Worm (Caenorhabditis elegans) whole organism, late embryonic: ENCODE results near the gene metl-5.

Experiments used
- C08G9.2 ChIP-seq: sonication (generic microtip); optimal IDR thresholded peaks from 2 replicates; lab custom pipeline; 2016; ENCODE audit warnings: mild to moderate bottlenecking, missing genetic modification characterization, moderate library complexity, missing compliant biosample characterization
- ama-1 ChIP-seq: fragments of 150-350 bp; optimal IDR thresholded peaks from 2 replicates; lab custom pipeline; 2014
- ceh-22 ChIP-seq: sonication (generic microtip); optimal IDR thresholded peaks from 2 replicates; lab custom pipeline; 2017; ENCODE audit warnings: missing biosample characterization, missing genetic modification characterization
- ceh-9 ChIP-seq: sonication (generic microtip); optimal IDR thresholded peaks from 2 replicates; lab custom pipeline; 2016; ENCODE audit warnings: mild to moderate bottlenecking, missing genetic modification characterization, inconsistent platforms, missing compliant biosample characterization
- elt-2 ChIP-seq: sonication (generic microtip); optimal IDR thresholded peaks from 2 replicates; lab custom pipeline; 2016; ENCODE audit warnings: missing genetic modification reagents, missing genetic modification characterization, missing compliant biosample characterization
- hlh-13 ChIP-seq: fragments of 200-800 bp; sonication (Bioruptor generic); optimal IDR thresholded peaks from 2 replicates; lab custom pipeline; 2018; ENCODE audit warnings: mild to moderate bottlenecking, missing genetic modification characterization, missing compliant biosample characterization
- nhr-11 ChIP-seq: fragments of 150-350 bp; optimal IDR thresholded peaks from 2 replicates; lab custom pipeline; 2014; ENCODE audit warnings: missing biosample characterization, missing genetic modification characterization
- pag-3 ChIP-seq: sonication (generic microtip); optimal IDR thresholded peaks from 2 replicates; lab custom pipeline; 2016; ENCODE audit warnings: missing compliant biosample characterization, missing genetic modification characterization, borderline replicate concordance
- pax-1 ChIP-seq: fragments of 150-350 bp; optimal IDR thresholded peaks from 2 replicates; lab custom pipeline; 2014; ENCODE audit warnings: missing biosample characterization, missing genetic modification characterization
- pqm-1 ChIP-seq: sonication (generic microtip); optimal IDR thresholded peaks from 2 replicates; lab custom pipeline; 2016; ENCODE audit warnings: missing genetic modification characterization, missing compliant biosample characterization
- unc-55 ChIP-seq: sonication (generic microtip); optimal IDR thresholded peaks from 2 replicates; lab custom pipeline; 2017; ENCODE audit warnings: missing biosample characterization, missing genetic modification reagents, missing genetic modification characterization
- unc-86 ChIP-seq: sonication (generic microtip); optimal IDR thresholded peaks from 2 replicates; lab custom pipeline; 2016; ENCODE audit warnings: missing genetic modification characterization, missing compliant biosample characterization

DNA sequence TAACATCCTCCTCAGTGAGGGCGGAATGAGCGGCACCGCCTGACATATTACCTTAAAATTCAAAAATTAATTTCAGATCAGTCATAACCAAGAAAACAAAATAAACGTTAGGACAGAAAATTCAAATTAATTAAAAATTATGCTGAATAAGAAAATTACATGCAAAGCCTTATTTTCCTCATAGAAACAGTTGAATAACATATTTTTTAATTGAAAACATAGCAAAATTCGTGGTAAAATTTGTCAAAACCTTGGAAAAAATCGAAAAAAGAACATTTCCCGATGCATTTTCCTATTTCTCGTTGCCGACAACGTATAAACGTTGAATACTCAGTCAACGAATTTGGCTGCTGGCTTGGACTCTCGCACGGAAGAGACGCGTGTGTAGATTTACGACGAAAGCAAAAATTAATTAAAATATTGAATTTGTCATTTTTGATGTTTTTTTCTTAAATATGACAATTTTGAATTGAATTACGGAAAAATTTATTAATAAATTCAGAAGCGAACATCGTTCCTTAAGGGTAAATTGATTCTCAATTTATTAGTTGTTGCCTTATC, 48.7 kb upstream of the metl-5 start, which contains the start of the genes rps-0 and rbg-3:
- no peak for TF ChIP-seq ceh-22 (tag; lab: Kevin White, UChicago)
- TF ChIP-seq pax-1: peak; percentile 92
- peak; percentile 33 for TF ChIP-seq elt-2 (tag; lab: Kevin White, UChicago)
- TF ChIP-seq unc-86 (tag; lab: Kevin White, UChicago): peak; percentile 4
- no peak for TF ChIP-seq C08G9.2 (tag; lab: Kevin White, UChicago)
- no peak for TF ChIP-seq ama-1
- TF ChIP-seq unc-55 (GFP tag; lab: Kevin White, UChicago): peak; percentile 57
- TF ChIP-seq pag-3: no peak
- no peak for TF ChIP-seq pqm-1 (tag; lab: Kevin White, UChicago)
- no peak for TF ChIP-seq ceh-9 (tag; lab: Kevin White, UChicago)
- TF ChIP-seq hlh-13 (GFP tag; lab: Kevin White, UChicago): no peak
- TF ChIP-seq nhr-11 (tag; lab: Kevin White, UChicago): no peak
